Worm (Caenorhabditis elegans) whole organism, L3 larva: ENCODE results near the gene T24H10.1.

Source experiments
- lin-15B ChIP-seq: fragments of 150-350 bp; optimal IDR thresholded peaks from 2 replicates; lab custom pipeline; 2014; ENCODE audit warnings: missing biosample characterization, missing genetic modification characterization
- mdl-1 ChIP-seq: fragments of 150-350 bp; optimal IDR thresholded peaks from 2 replicates; lab custom pipeline; 2014; ENCODE audit warnings: missing biosample characterization, missing genetic modification characterization
- mml-1 ChIP-seq: fragments of 150-350 bp; sonication (generic microtip); optimal IDR thresholded peaks from 3 replicates; lab custom pipeline; 2014; ENCODE audit warnings: missing biosample characterization, missing genetic modification characterization
- nhr-23 ChIP-seq: fragments of 150-350 bp; optimal IDR thresholded peaks from 2 replicates; lab custom pipeline; 2014; ENCODE audit warnings: missing biosample characterization, missing genetic modification reagents, missing genetic modification characterization
- nhr-25 ChIP-seq: sonication (generic microtip); optimal IDR thresholded peaks from 2 replicates; lab custom pipeline; 2017; ENCODE audit warnings: missing biosample characterization, missing genetic modification characterization
- snpc-4 ChIP-seq: fragments of 150-350 bp; optimal IDR thresholded peaks from 2 replicates; lab custom pipeline; 2014; ENCODE audit warnings: missing biosample characterization, missing genetic modification characterization

ce11 chrII:9125007-9125406, 25.8 kb downstream of the T24H10.1 start:
- TF ChIP-seq mdl-1 (tag; lab: Kevin White, UChicago), result no peak
- TF ChIP-seq nhr-25 (tag; lab: Kevin White, UChicago), result no peak
- TF ChIP-seq mml-1 (tag; lab: Kevin White, UChicago), result no peak
- TF ChIP-seq snpc-4 (tag; lab: Kevin White, UChicago), result no peak
- TF ChIP-seq nhr-23 (tag; lab: Kevin White, UChicago), result no peak
- TF ChIP-seq lin-15B (tag; lab: Kevin White, UChicago), result no peak
